Fruit fly (Drosophila melanogaster): ENCODE results near the gene Sf3b6.

DNA sequence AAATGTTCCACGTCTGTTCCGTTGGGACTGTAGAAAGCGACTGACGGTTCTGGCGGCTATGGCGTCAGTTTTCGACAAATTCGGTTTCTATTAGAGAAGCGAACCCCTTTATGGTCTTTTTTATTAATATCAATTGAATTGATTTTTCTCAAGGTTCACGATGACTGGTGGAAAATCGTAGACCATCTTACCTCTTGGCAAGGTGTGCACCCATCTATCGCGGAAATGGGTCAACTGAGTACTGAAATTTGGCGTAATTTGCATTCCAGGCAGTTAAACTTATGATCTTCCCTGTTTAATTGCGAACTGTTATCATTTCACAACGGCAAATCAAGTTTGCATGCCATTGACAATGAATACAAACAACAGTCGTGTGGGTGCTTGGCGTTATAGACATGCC lies 47.0 kb upstream of the Sf3b6 start, which contains the start of gene CG10226:
- TF ChIP-seq D1 (tag; optimal IDR thresholded peaks at IDR 0.05) (no peak), CG12605 (GFP tag; IDR thresholded peaks at IDR 0.05) (no peak), CG8159 (tag; optimal IDR thresholded peaks at IDR 0.05) (no peak), CG15710 (tag; optimal IDR thresholded peaks at IDR 0.05) (no peak), EcR (GFP tag; optimal IDR thresholded peaks at IDR 0.05) (no peak), gl (tag; optimal IDR thresholded peaks at IDR 0.05) (no peak), CG34367 (tag; optimal IDR thresholded peaks at IDR 0.05) (no peak), Pif1A (GFP tag; optimal IDR thresholded peaks at IDR 0.05) (no peak), CG32121 (GFP tag; IDR thresholded peaks at IDR 0.05) (no peak), CG17806 (tag; optimal IDR thresholded peaks at IDR 0.05) (no peak), CG10348 (GFP tag; IDR thresholded peaks at IDR 0.05) (no peak)

All from whole organism, pupa.